Fruit fly (Drosophila melanogaster) whole organism, embryonic: ENCODE data around the gene CG7101.

ENCODE experiments used
- Adf1 ChIP-seq: fragments of 200-800 bp; sonication (Bioruptor generic); IDR thresholded peaks from 2 replicates; pipeline ENCODE4 v1.3.6; 2022; ENCODE audit warnings: missing biosample characterization, missing genetic modification characterization
- CG10147 ChIP-seq: fragments of 200-800 bp; sonication (Bioruptor generic); optimal IDR thresholded peaks from 2 replicates; lab custom pipeline; 2019; ENCODE audit warnings: missing biosample characterization, mild to moderate bottlenecking, missing genetic modification characterization, moderate library complexity
- CG12155 ChIP-seq: fragments of 200-800 bp; sonication (Bioruptor generic); optimal IDR thresholded peaks from 3 replicates; lab custom pipeline; 2016; ENCODE audit warnings: missing biosample characterization, missing genetic modification characterization
- CG13287 ChIP-seq: fragments of 200-800 bp; sonication (Bioruptor generic); IDR thresholded peaks from 2 replicates; pipeline ENCODE4 v1.3.6; 2022; ENCODE audit warnings: missing biosample characterization, missing genetic modification characterization; ENCODE audit not compliant: partially characterized antibody
- CG13424 ChIP-seq: fragments of 200-800 bp; sonication (Bioruptor generic); optimal IDR thresholded peaks from 2 replicates; lab custom pipeline; 2019; ENCODE audit warnings: missing biosample characterization, mild to moderate bottlenecking, missing genetic modification characterization, moderate library complexity
- CG1602 ChIP-seq: fragments of 200-800 bp; sonication (Bioruptor generic); optimal IDR thresholded peaks from 3 replicates; lab custom pipeline; 2016; ENCODE audit warnings: missing biosample characterization, missing genetic modification characterization
- CG17385 ChIP-seq: fragments of 200-800 bp; sonication (Bioruptor generic); optimal IDR thresholded peaks from 3 replicates; lab custom pipeline; 2018; ENCODE audit warnings: missing biosample characterization, mild to moderate bottlenecking, missing genetic modification characterization
- CG2120 ChIP-seq: fragments of 200-800 bp; sonication (Bioruptor generic); optimal IDR thresholded peaks from 3 replicates; lab custom pipeline; 2016; ENCODE audit warnings: missing biosample characterization, missing genetic modification characterization
- CG2678 ChIP-seq: fragments of 200-800 bp; sonication (Bioruptor generic); optimal IDR thresholded peaks from 3 replicates; lab custom pipeline; 2019; ENCODE audit warnings: missing biosample characterization, mild to moderate bottlenecking, missing genetic modification characterization, moderate library complexity
- CG34224 ChIP-seq: fragments of 200-800 bp; sonication (Bioruptor generic); IDR thresholded peaks from 3 replicates; pipeline ENCODE4 v1.3.6; 2022; ENCODE audit warnings: missing biosample characterization, missing genetic modification characterization; ENCODE audit not compliant: partially characterized antibody
- CG43689 ChIP-seq: fragments of 200-800 bp; sonication (Bioruptor generic); IDR thresholded peaks from 2 replicates; pipeline ENCODE4 v1.3.6; 2022; ENCODE audit warnings: missing biosample characterization, missing genetic modification characterization
- CG4730 ChIP-seq: fragments of 200-800 bp; sonication (Bioruptor generic); IDR thresholded peaks from 2 replicates; pipeline ENCODE4 v1.3.6; 2022; ENCODE audit warnings: missing biosample characterization, missing genetic modification characterization
- CG6791 ChIP-seq: fragments of 200-800 bp; sonication (Bioruptor generic); IDR thresholded peaks from 3 replicates; pipeline ENCODE4 v1.3.6; 2022; ENCODE audit warnings: missing biosample characterization, missing genetic modification characterization; ENCODE audit not compliant: partially characterized antibody
- CG7745 ChIP-seq: fragments of 200-800 bp; sonication (Bioruptor generic); optimal IDR thresholded peaks from 2 replicates; lab custom pipeline; 2018; ENCODE audit warnings: missing biosample characterization, mild to moderate bottlenecking, missing genetic modification characterization, moderate library complexity
- CG8290 ChIP-seq, 3 experiments: fragments of 200-800 bp; sonication (Bioruptor generic); optimal IDR thresholded peaks; 2 replicates each; lab custom pipeline; 2016 to 2019; ENCODE audit warnings: missing biosample characterization in 3 of 3, missing genetic modification characterization in 3 of 3, mild to moderate bottlenecking in 2 of 3, moderate library complexity in 1 of 3
- CG8388 ChIP-seq: fragments of 200-800 bp; sonication (Bioruptor generic); optimal IDR thresholded peaks from 2 replicates; lab custom pipeline; 2019; ENCODE audit warnings: missing biosample characterization, mild to moderate bottlenecking, missing genetic modification characterization, moderate library complexity
- CG8478 ChIP-seq: fragments of >200 bp; optimal IDR thresholded peaks from 2 replicates; lab custom pipeline; 2018
- CG9215 ChIP-seq: fragments of 200-800 bp; sonication (Bioruptor generic); IDR thresholded peaks from 2 replicates; pipeline ENCODE4 v1.3.6; 2022; ENCODE audit warnings: missing biosample characterization, missing genetic modification characterization
- Deaf1 ChIP-seq: fragments of 200-800 bp; optimal IDR thresholded peaks from 3 replicates; lab custom pipeline; 2019; ENCODE audit warnings: missing biosample characterization, mild to moderate bottlenecking, missing genetic modification characterization, moderate library complexity
- Dll ChIP-seq: fragments of 200-800 bp; sonication (Bioruptor generic); IDR thresholded peaks from 4 replicates; pipeline ENCODE4 v1.3.6; 2022; ENCODE audit warnings: missing biosample characterization, missing genetic modification characterization; ENCODE audit not compliant: partially characterized antibody
- E2f2 ChIP-seq: fragments of 200-800 bp; sonication (Bioruptor generic); IDR thresholded peaks from 2 replicates; pipeline ENCODE4 v1.3.6; 2022; ENCODE audit warnings: missing biosample characterization, missing genetic modification characterization
- ERR ChIP-seq: fragments of 200-800 bp; sonication (Bioruptor generic); optimal IDR thresholded peaks from 2 replicates; lab custom pipeline; 2016; ENCODE audit warnings: missing biosample characterization, missing genetic modification characterization
- Elba2 ChIP-seq: fragments of 200-800 bp; sonication (Bioruptor generic); optimal IDR thresholded peaks from 3 replicates; lab custom pipeline; 2016; ENCODE audit warnings: missing biosample characterization, missing genetic modification characterization
- Hmr ChIP-seq: fragments of 200-800 bp; sonication (Bioruptor generic); optimal IDR thresholded peaks from 3 replicates; lab custom pipeline; 2017; ENCODE audit warnings: mild to moderate bottlenecking, missing biosample characterization, missing genetic modification reagents, missing genetic modification characterization
- Hr3 ChIP-seq: fragments of 200-800 bp; sonication (Bioruptor generic); optimal IDR thresholded peaks from 3 replicates; lab custom pipeline; 2016; ENCODE audit warnings: missing biosample characterization, missing genetic modification characterization
- Hr51 ChIP-seq, 2 experiments: fragments of 200-800 bp; sonication (Bioruptor generic); optimal IDR thresholded peaks; 2 replicates in 1 of 2; 3 replicates in 1 of 2; lab custom pipeline; 2016 to 2018; ENCODE audit warnings: missing biosample characterization in 2 of 2, missing genetic modification characterization in 2 of 2, mild to moderate bottlenecking in 1 of 2, moderate library complexity in 1 of 2
- Hr78 ChIP-seq, 2 experiments: fragments of 200-800 bp in 1 of 2; fragments of >200 bp in 1 of 2; sonication (Bioruptor generic) in 1 of 2; optimal IDR thresholded peaks; 2 replicates each; lab custom pipeline; 2017 to 2019; ENCODE audit warnings: missing biosample characterization in 2 of 2, missing genetic modification characterization in 2 of 2, mild to moderate bottlenecking in 1 of 2, moderate library complexity in 1 of 2
- Opbp ChIP-seq: fragments of 200-800 bp; sonication (Bioruptor generic); IDR thresholded peaks from 3 replicates; pipeline ENCODE4 v1.3.6; 2022; ENCODE audit warnings: missing biosample characterization, missing genetic modification characterization; ENCODE audit not compliant: partially characterized antibody
- Sry-β ChIP-seq: fragments of 200-800 bp; sonication (Bioruptor generic); optimal IDR thresholded peaks from 2 replicates; lab custom pipeline; 2018; ENCODE audit warnings: missing biosample characterization, mild to moderate bottlenecking, missing genetic modification characterization, moderate library complexity
- Trl ChIP-seq, 3 experiments: fragments of >200 bp in 2 of 3; fragments of 200-800 bp in 1 of 3; sonication (Bioruptor generic) in 1 of 3; optimal IDR thresholded peaks; 2 replicates in 1 of 3; 3 replicates in 2 of 3; lab custom pipeline; 2016 to 2017; ENCODE audit warnings: missing biosample characterization in 1 of 3, missing genetic modification characterization in 1 of 3
- Xrp1 ChIP-seq: fragments of 200-800 bp; sonication (Bioruptor generic); IDR thresholded peaks from 2 replicates; pipeline ENCODE4 v1.3.6; 2022; ENCODE audit warnings: missing biosample characterization, missing genetic modification characterization
- ab ChIP-seq: fragments of 200-800 bp; sonication (Bioruptor generic); optimal IDR thresholded peaks from 2 replicates; lab custom pipeline; 2016; ENCODE audit warnings: missing biosample characterization, missing genetic modification characterization
- abd-A ChIP-seq: fragments of 200-800 bp; sonication (Bioruptor generic); optimal IDR thresholded peaks from 3 replicates; lab custom pipeline; 2019; ENCODE audit warnings: missing biosample characterization, mild to moderate bottlenecking, missing genetic modification characterization, moderate library complexity
- amos ChIP-seq: fragments of 200-800 bp; sonication (Bioruptor generic); IDR thresholded peaks from 2 replicates; pipeline ENCODE4 v1.3.6; 2022; ENCODE audit warnings: missing biosample characterization, missing genetic modification characterization; ENCODE audit not compliant: partially characterized antibody
- corto ChIP-seq: fragments of 200-800 bp; sonication (Bioruptor generic); optimal IDR thresholded peaks from 2 replicates; lab custom pipeline; 2016; ENCODE audit warnings: missing biosample characterization, mild to moderate bottlenecking, missing genetic modification characterization, moderate library complexity
- croc ChIP-seq: fragments of 200-800 bp; sonication (Bioruptor generic); conservative IDR thresholded peaks from 3 replicates; pipeline ENCODE4 v1.3.6; 2022; ENCODE audit warnings: missing biosample characterization, missing genetic modification characterization
- da ChIP-seq: fragments of 200-800 bp; sonication (Bioruptor generic); optimal IDR thresholded peaks from 2 replicates; lab custom pipeline; 2016; ENCODE audit warnings: missing biosample characterization, missing genetic modification characterization
- dysf ChIP-seq: fragments of 200-800 bp; sonication (Bioruptor generic); IDR thresholded peaks from 3 replicates; pipeline ENCODE4 v1.3.6; 2022; ENCODE audit warnings: missing biosample characterization, missing genetic modification characterization
- ewg ChIP-seq: fragments of 200-800 bp; sonication (Bioruptor generic); optimal IDR thresholded peaks from 3 replicates; lab custom pipeline; 2017; ENCODE audit warnings: mild to moderate bottlenecking, missing biosample characterization, missing genetic modification reagents, missing genetic modification characterization
- ham ChIP-seq: fragments of 200-800 bp; sonication (Bioruptor generic); IDR thresholded peaks from 2 replicates; pipeline ENCODE4 v1.3.6; 2022; ENCODE audit warnings: missing biosample characterization, missing genetic modification characterization
- ind ChIP-seq: fragments of 200-800 bp; sonication (Bioruptor generic); optimal IDR thresholded peaks from 3 replicates; lab custom pipeline; 2016; ENCODE audit warnings: missing biosample characterization, missing genetic modification characterization
- insv ChIP-seq, 2 experiments: fragments of 200-800 bp; sonication (Bioruptor generic); optimal IDR thresholded peaks; 3 replicates each; lab custom pipeline; 2016 to 2018; ENCODE audit warnings: missing biosample characterization in 2 of 2, missing genetic modification characterization in 2 of 2
- lola ChIP-seq, 3 experiments: fragments of >200 bp in 2 of 3; fragments of 200-800 bp in 1 of 3; sonication (Bioruptor generic) in 1 of 3; optimal IDR thresholded peaks; 2 replicates each; lab custom pipeline; 2017 to 2019; ENCODE audit warnings: missing biosample characterization in 3 of 3, missing genetic modification characterization in 3 of 3, mild to moderate bottlenecking in 1 of 3, moderate library complexity in 1 of 3
- pfk ChIP-seq: fragments of 200-800 bp; sonication (Bioruptor generic); optimal IDR thresholded peaks from 2 replicates; lab custom pipeline; 2018; ENCODE audit warnings: missing biosample characterization, mild to moderate bottlenecking, missing genetic modification characterization, moderate library complexity
- repo ChIP-seq: fragments of 200-800 bp; sonication (Bioruptor generic); optimal IDR thresholded peaks from 2 replicates; lab custom pipeline; 2016; ENCODE audit warnings: missing biosample characterization, missing genetic modification characterization
- unc-4 ChIP-seq: fragments of 200-800 bp; sonication (Bioruptor generic); IDR thresholded peaks from 2 replicates; pipeline ENCODE4 v1.3.6; 2022; ENCODE audit warnings: missing biosample characterization, missing genetic modification characterization; ENCODE audit not compliant: partially characterized antibody
- vvl ChIP-seq: fragments of 200-800 bp; sonication (Bioruptor generic); IDR thresholded peaks from 2 replicates; pipeline ENCODE4 v1.3.6; 2022; ENCODE audit warnings: missing biosample characterization, missing genetic modification characterization

CG7101 gene

dm6 chrX:18812111-18812510 lies 18.3 kb upstream of the CG7101 start:
- TF ChIP-seq ERR (GFP tag; lab: Kevin White, UChicago) (no peak), pfk (GFP tag; lab: Kevin White, UChicago) (peak; percentile 76), Hr78 (GFP tag; optimal IDR thresholded peaks at IDR 0.05; lab: Kevin White, UChicago) (peak in 1 of 2 experiments; percentile 31), CG8290 (GFP tag; optimal IDR thresholded peaks at IDR 0.05; lab: Kevin White, UChicago) (no peak), CG8290 (tag; optimal IDR thresholded peaks at IDR 0.05; lab: Kevin White, UChicago) (no peak), Hr51 (GFP tag; optimal IDR thresholded peaks at IDR 0.05; lab: Kevin White, UChicago) (peak in 1 of 2 experiments; percentile 15), CG12155 (GFP tag; lab: Kevin White, UChicago) (peak; percentile 72)

dm6 chrX:18813049-18813448 lies 17.3 kb upstream of the CG7101 start, which contains the start of gene CG42450:
Gene CG42450 (plus strand): TSS chrX:18813297.
- peak; percentile 32; the same call in 1 of the 4 replicates for TF ChIP-seq Dll
- TF ChIP-seq CG4730 = no peak
- no peak for TF ChIP-seq Opbp (GFP tag; lab: Robert Waterston, UW)
- TF ChIP-seq Deaf1 (tag; lab: Kevin White, UChicago) = peak; percentile 95
- TF ChIP-seq ham = no peak
- no peak for TF ChIP-seq ab (GFP tag; lab: Kevin White, UChicago)
- TF ChIP-seq dysf = no peak
- TF ChIP-seq CG8388 (GFP tag; lab: Kevin White, UChicago) = no peak
- peak; percentile 65 for TF ChIP-seq CG12155 (GFP tag; lab: Kevin White, UChicago)
- TF ChIP-seq CG34224 (GFP tag; lab: Robert Waterston, UW) = no peak
- no peak for TF ChIP-seq CG10147 (GFP tag; lab: Kevin White, UChicago)
- no peak for TF ChIP-seq corto
- peak; percentile 39; the same call in 1 of the 3 replicates for TF ChIP-seq CG6791
- TF ChIP-seq Hmr (GFP tag; lab: Kevin White, UChicago) = peak; percentile 1
- TF ChIP-seq lola (GFP tag; optimal IDR thresholded peaks at IDR 0.05; lab: Kevin White, UChicago) = no peak
- TF ChIP-seq CG43689 (GFP tag; lab: Robert Waterston, UW) = no peak
- TF ChIP-seq CG2120 (GFP tag; lab: Kevin White, UChicago) = no peak
- no peak for TF ChIP-seq CG2678 (tag; lab: Kevin White, UChicago)
- TF ChIP-seq CG17385 (GFP tag; lab: Kevin White, UChicago) = peak; percentile 6
- no peak for TF ChIP-seq CG7745
- TF ChIP-seq croc (GFP tag; lab: Robert Waterston, UW) = no peak
- no peak for TF ChIP-seq repo
- no peak for TF ChIP-seq Xrp1 (GFP tag; lab: Robert Waterston, UW)
- TF ChIP-seq CG9215 (GFP tag; lab: Robert Waterston, UW) = no peak
- peak; percentile 47 for TF ChIP-seq unc-4
- TF ChIP-seq CG13424 (tag; lab: Kevin White, UChicago) = no peak
- TF ChIP-seq vvl (GFP tag; lab: Robert Waterston, UW) = no peak
- no peak for TF ChIP-seq insv (GFP tag; optimal IDR thresholded peaks at IDR 0.05; lab: Kevin White, UChicago)
- TF ChIP-seq Hr3 = no peak
- no peak for TF ChIP-seq da (GFP tag; lab: Kevin White, UChicago)
- peak; percentile 68 for TF ChIP-seq ewg (GFP tag; lab: Kevin White, UChicago)
- no peak for TF ChIP-seq Elba2 (GFP tag; lab: Kevin White, UChicago)
- peak; percentile 53 to 57 for TF ChIP-seq Trl (optimal IDR thresholded peaks at IDR 0.05; lab: Kevin White, UChicago)
- TF ChIP-seq Trl (GFP tag; optimal IDR thresholded peaks at IDR 0.05; lab: Kevin White, UChicago) = no peak
- TF ChIP-seq abd-A = peak; percentile 7
- TF ChIP-seq Adf1 = peak; percentile 40; the same call in 1 of the 2 replicates
- TF ChIP-seq amos (GFP tag; lab: Robert Waterston, UW) = peak; percentile 28; the same call in 1 of the 2 replicates
- TF ChIP-seq ind = no peak
- no peak for TF ChIP-seq CG1602 (GFP tag; lab: Kevin White, UChicago)
- no peak for TF ChIP-seq Sry-β
- TF ChIP-seq CG13287 = peak; percentile 23; the same call in 1 of the 2 replicates
- no peak for TF ChIP-seq CG8478
- 0 out of 2 replicates have a peak, but pooled peaks have one; percentile 6 for TF ChIP-seq E2f2
